Worm (Caenorhabditis elegans) whole organism, midembryonic: ENCODE data around the gene C55A1.11.

Experiments used
- T22C8.4 ChIP-seq: fragments of 200-800 bp; sonication (Bioruptor generic); IDR thresholded peaks from 2 replicates; pipeline ENCODE4 v1.3.6; 2022; ENCODE audit warnings: missing genetic modification characterization, missing compliant biosample characterization
- cog-1 ChIP-seq: sonication (generic microtip); optimal IDR thresholded peaks from 2 replicates; lab custom pipeline; 2016; ENCODE audit warnings: missing genetic modification characterization, missing compliant biosample characterization
- flt-1 ChIP-seq: fragments of 200-800 bp; sonication (Bioruptor generic); IDR thresholded peaks from 2 replicates; pipeline ENCODE4 v1.3.6; 2022; ENCODE audit warnings: missing genetic modification characterization, missing compliant biosample characterization
- klf-2 ChIP-seq: fragments of 200-800 bp; sonication (Bioruptor generic); conservative IDR thresholded peaks from 2 replicates; pipeline ENCODE4 v1.3.6; 2022; ENCODE audit warnings: missing genetic modification reagents, missing genetic modification characterization, missing compliant biosample characterization
- med-1 ChIP-seq: sonication (generic microtip); optimal IDR thresholded peaks from 2 replicates; lab custom pipeline; 2017; ENCODE audit warnings: missing genetic modification characterization, mild to moderate bottlenecking, missing compliant biosample characterization, antibody characterized with exemption, missing genetic modification reagents; ENCODE audit not compliant: insufficient read depth
- ref-1 ChIP-seq: fragments of 200-800 bp; sonication (Bioruptor generic); conservative IDR thresholded peaks from 2 replicates; pipeline ENCODE4 v1.3.6; 2022; ENCODE audit warnings: missing genetic modification reagents, missing genetic modification characterization, missing compliant biosample characterization
- tab-1 ChIP-seq: fragments of 200-800 bp; sonication (Bioruptor generic); IDR thresholded peaks from 2 replicates; pipeline ENCODE4 v1.3.6; 2022; ENCODE audit warnings: missing genetic modification characterization, missing compliant biosample characterization
- ztf-23 ChIP-seq: fragments of 200-800 bp; sonication (Bioruptor generic); IDR thresholded peaks from 2 replicates; pipeline ENCODE4 v1.3.6; 2022; ENCODE audit warnings: missing genetic modification reagents, missing genetic modification characterization, missing compliant biosample characterization
- ztf-29 ChIP-seq: fragments of 200-800 bp; sonication (Bioruptor generic); IDR thresholded peaks from 2 replicates; pipeline ENCODE4 v1.3.6; 2022; ENCODE audit warnings: missing genetic modification reagents, missing genetic modification characterization, missing compliant biosample characterization

Gene C55A1.11

ce11 chrV:15673707-15674106 is 48.0 kb downstream of the C55A1.11 start, which contains the start of gene nhr-51:
Gene nhr-51 (plus strand): TSS chrV:15674007.
- TF ChIP-seq tab-1 (GFP tag; lab: Robert Waterston, UW): no peak
- no peak for TF ChIP-seq T22C8.4
- TF ChIP-seq ztf-23: no peak
- TF ChIP-seq klf-2 (GFP tag; lab: Robert Waterston, UW): no peak
- no peak for TF ChIP-seq flt-1
- no peak for TF ChIP-seq med-1 (GFP tag; lab: Kevin White, UChicago)
- no peak for TF ChIP-seq ztf-29
- no peak for TF ChIP-seq ref-1 (GFP tag; lab: Robert Waterston, UW)
- no peak for TF ChIP-seq cog-1 (tag; lab: Kevin White, UChicago)

- no peak for TF ChIP-seq cog-1 (tag; lab: Kevin White, UChicago)
- TF ChIP-seq tab-1 (GFP tag; lab: Robert Waterston, UW): 0 out of 2 replicates have a peak, but pooled peaks have one; percentile 22
These were observed 49.2 kb downstream of the C55A1.11 start for ce11 chrV:15674899-15675298.
